Worm (Caenorhabditis elegans): Measurements from ENCODE around the gene fum-1.

Gene fum-1

DNA sequence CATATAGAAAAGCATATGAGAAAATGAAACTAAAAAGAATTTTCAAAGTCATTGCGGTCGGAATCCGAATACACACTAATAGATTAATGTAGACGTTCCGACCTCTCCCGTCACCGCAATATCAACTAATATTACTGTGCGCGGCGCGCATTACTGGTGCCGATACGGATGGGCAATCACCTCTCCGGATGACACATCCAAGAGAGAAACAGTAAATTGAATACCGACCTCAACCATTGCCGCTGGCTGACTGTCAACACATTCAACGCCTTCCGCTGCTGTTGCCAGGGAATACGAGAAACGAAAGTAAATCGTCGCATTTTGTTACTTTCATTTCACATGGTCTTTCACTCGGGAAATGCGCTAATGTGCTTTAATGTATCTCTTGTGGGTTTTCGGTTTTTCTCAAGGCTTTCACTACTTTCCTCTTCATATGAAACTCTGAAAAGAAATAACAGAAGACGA, 29.5 kb downstream of the fum-1 start (continued):
- TF ChIP-seq cebp-2 (GFP tag; IDR thresholded peaks at IDR 0.05), result peak; percentile 53; the same call in 1 of the 2 replicates
- TF ChIP-seq snpc-1.3 (tag; optimal IDR thresholded peaks at IDR 0.05; ENCODE audit: insufficient read depth), result peak; percentile 21
- peak in 2 of 3 experiments; percentile 33 to 49 for TF ChIP-seq lin-35 (GFP tag; optimal IDR thresholded peaks at IDR 0.05)
- TF ChIP-seq lin-26 (GFP tag; IDR thresholded peaks at IDR 0.05), result no peak; the same call in 1 of the 2 replicates
- TF ChIP-seq hrde-1 (tag; optimal IDR thresholded peaks at IDR 0.05; ENCODE audit: borderline replicate concordance), result peak; percentile 97
- no peak for TF ChIP-seq ets-4 (GFP tag; optimal IDR thresholded peaks at IDR 0.05)
- TF ChIP-seq rec-8 (tag; optimal IDR thresholded peaks at IDR 0.05), result peak; percentile 6 to 50
- peak; percentile 54; the same call in 1 of the 2 replicates for TF ChIP-seq ztf-25 (GFP tag; IDR thresholded peaks at IDR 0.05)
- TF ChIP-seq madf-6 (GFP tag; IDR thresholded peaks at IDR 0.05), result peak; percentile 82
- TF ChIP-seq ama-1 (optimal IDR thresholded peaks at IDR 0.05), result no peak
- peak; percentile 53 to 90 for TF ChIP-seq ama-1 (GFP tag; optimal IDR thresholded peaks at IDR 0.05)
- no peak for TF ChIP-seq bed-2 (GFP tag; IDR thresholded peaks at IDR 0.05)
- 0 out of 2 replicates have a peak, but pooled peaks have one; percentile 38 for TF ChIP-seq ceh-40 (GFP tag; IDR thresholded peaks at IDR 0.05)
- no peak for TF ChIP-seq let-526 (GFP tag; IDR thresholded peaks at IDR 0.05)
- TF ChIP-seq sptf-2 (GFP tag; optimal IDR thresholded peaks at IDR 0.05), result no peak
- TF ChIP-seq mxl-1 (tag; optimal IDR thresholded peaks at IDR 0.05), result no peak
- peak; percentile 6 for TF ChIP-seq lsl-1 (GFP tag; optimal IDR thresholded peaks at IDR 0.05)
- TF ChIP-seq xnd-1 (tag; optimal IDR thresholded peaks at IDR 0.05), result peak; percentile 44
- TF ChIP-seq mes-4 (tag; optimal IDR thresholded peaks at IDR 0.05), result no peak
- peak; percentile 52 for TF ChIP-seq him-1 (tag; optimal IDR thresholded peaks at IDR 0.05)
- peak; percentile 78 for TF ChIP-seq atf-7 (tag; optimal IDR thresholded peaks at IDR 0.05)
- TF ChIP-seq unc-62 (GFP tag; optimal IDR thresholded peaks at IDR 0.05), result no peak
- TF ChIP-seq D2030.7 (GFP tag; IDR thresholded peaks at IDR 0.05), result peak; percentile 30; the same call in 1 of the 2 replicates
- peak; percentile 37; the same call in 1 of the 2 replicates for TF ChIP-seq hmg-20 (GFP tag; IDR thresholded peaks at IDR 0.05)
- no peak for TF ChIP-seq ZK185.1 (tag; optimal IDR thresholded peaks at IDR 0.05; ENCODE audit: poor library complexity, severe bottlenecking)
- TF ChIP-seq egrh-3 (GFP tag; IDR thresholded peaks at IDR 0.05), result no peak
- peak; percentile 97 for TF ChIP-seq fkh-3 (tag; optimal IDR thresholded peaks at IDR 0.05)
- no peak for TF ChIP-seq nhr-120 (GFP tag; IDR thresholded peaks at IDR 0.05)
- peak; percentile 45 for TF ChIP-seq lin-54 (GFP tag; optimal IDR thresholded peaks at IDR 0.05)
- TF ChIP-seq gei-17 (GFP tag; optimal IDR thresholded peaks at IDR 0.05), result no peak
- TF ChIP-seq B0035.1 (tag; optimal IDR thresholded peaks at IDR 0.05), result peak; percentile 51
- TF ChIP-seq F10E7.11 (tag; optimal IDR thresholded peaks at IDR 0.05), result peak; percentile 89
- TF ChIP-seq snpc-4 (GFP tag; optimal IDR thresholded peaks at IDR 0.05), result no peak
- peak in 1 of 4 experiments; percentile 38 for TF ChIP-seq snpc-4 (tag; optimal IDR thresholded peaks at IDR 0.05)
- TF ChIP-seq repo-1 (tag; optimal IDR thresholded peaks at IDR 0.05), result peak; percentile 69
- peak; percentile 70 for TF ChIP-seq hsf-1 (GFP tag; IDR thresholded peaks at IDR 0.05)
- peak; percentile 27; the same call in 1 of the 2 replicates for TF ChIP-seq pbrm-1 (GFP tag; IDR thresholded peaks at IDR 0.05)
- TF ChIP-seq rcor-1 (GFP tag; IDR thresholded peaks at IDR 0.05), result peak; percentile 51; the same call in 1 of the 2 replicates
- peak; percentile 75 for TF ChIP-seq attf-6 (GFP tag; IDR thresholded peaks at IDR 0.05)
- TF ChIP-seq F37B4.10 (GFP tag; IDR thresholded peaks at IDR 0.05), result no peak
- TF ChIP-seq cebp-1 (GFP tag; IDR thresholded peaks at IDR 0.05), result no peak
- TF ChIP-seq cebp-1 (tag; optimal IDR thresholded peaks at IDR 0.05), result peak; percentile 45
- peak; percentile 94 for TF ChIP-seq tbx-9 (tag; optimal IDR thresholded peaks at IDR 0.05; ENCODE audit: borderline replicate concordance)
- TF ChIP-seq F23B12.7 (tag; optimal IDR thresholded peaks at IDR 0.05; ENCODE audit: insufficient read depth), result no peak
- no peak for TF ChIP-seq F22D6.2 (tag; optimal IDR thresholded peaks at IDR 0.05)
- TF ChIP-seq Y56A3A.18 (GFP tag; IDR thresholded peaks at IDR 0.05), result peak; percentile 81
- TF ChIP-seq K12H6.12 (tag; optimal IDR thresholded peaks at IDR 0.05), result no peak
- no peak for TF ChIP-seq aptf-2 (GFP tag; conservative IDR thresholded peaks at IDR 0.05)

Measured in whole organism, young adult.